Worm (Caenorhabditis elegans) whole organism, L2 larva: ENCODE measurements around the gene mltn-10.

Source experiments
- C34F6.9 ChIP-seq: fragments of 150-350 bp; optimal IDR thresholded peaks from 2 replicates; lab custom pipeline; 2014; ENCODE audit warnings: missing biosample characterization, missing genetic modification characterization
- F13H6.1 ChIP-seq: sonication (generic microtip); optimal IDR thresholded peaks from 2 replicates; lab custom pipeline; 2016; ENCODE audit warnings: missing genetic modification characterization, missing compliant biosample characterization
- R02D3.7 ChIP-seq: fragments of 150-350 bp; optimal IDR thresholded peaks from 2 replicates; lab custom pipeline; 2014; ENCODE audit warnings: missing biosample characterization, missing genetic modification characterization
- ZK546.5 ChIP-seq: sonication (generic microtip); optimal IDR thresholded peaks from 2 replicates; lab custom pipeline; 2017; ENCODE audit warnings: missing biosample characterization, missing genetic modification characterization
- alr-1 ChIP-seq: fragments of 150-350 bp; optimal IDR thresholded peaks from 2 replicates; lab custom pipeline; 2014; ENCODE audit warnings: missing biosample characterization, missing genetic modification characterization
- blmp-1 ChIP-seq: sonication (generic microtip); optimal IDR thresholded peaks from 2 replicates; lab custom pipeline; 2017; ENCODE audit warnings: missing genetic modification characterization, mild to moderate bottlenecking, missing compliant biosample characterization, antibody characterized with exemption, moderate library complexity; ENCODE audit not compliant: insufficient read depth
- ceh-16 ChIP-seq: fragments of 150-350 bp; optimal IDR thresholded peaks from 2 replicates; lab custom pipeline; 2014; ENCODE audit warnings: missing biosample characterization, missing genetic modification characterization
- crh-2 ChIP-seq: sonication (generic microtip); optimal IDR thresholded peaks from 2 replicates; lab custom pipeline; 2017; ENCODE audit warnings: missing biosample characterization, missing genetic modification characterization
- egl-27 ChIP-seq: sonication (generic microtip); optimal IDR thresholded peaks from 3 replicates; lab custom pipeline; 2017; ENCODE audit warnings: missing biosample characterization, missing genetic modification reagents, missing genetic modification characterization
- fos-1 ChIP-seq: fragments of 150-350 bp; optimal IDR thresholded peaks from 2 replicates; lab custom pipeline; 2014; ENCODE audit warnings: missing biosample characterization, missing genetic modification characterization
- gmeb-1 ChIP-seq: fragments of 150-350 bp; optimal IDR thresholded peaks from 2 replicates; lab custom pipeline; 2014; ENCODE audit warnings: missing biosample characterization, missing genetic modification characterization
- lin-13 ChIP-seq: fragments of 150-350 bp; optimal IDR thresholded peaks from 2 replicates; lab custom pipeline; 2014; ENCODE audit warnings: missing biosample characterization, missing genetic modification reagents, missing genetic modification characterization
- lin-39 ChIP-seq: fragments of 150-350 bp; optimal IDR thresholded peaks from 2 replicates; lab custom pipeline; 2014; ENCODE audit warnings: missing biosample characterization, missing genetic modification reagents, missing genetic modification characterization
- lsy-2 ChIP-seq, 2 experiments: fragments of 150-350 bp in 1 of 2; sonication (generic microtip) in 1 of 2; optimal IDR thresholded peaks; 2 replicates each; lab custom pipeline; 2014 to 2017; ENCODE audit warnings: missing biosample characterization in 2 of 2, missing genetic modification characterization in 2 of 2
- mab-5 ChIP-seq: fragments of 150-350 bp; optimal IDR thresholded peaks from 2 replicates; lab custom pipeline; 2014; ENCODE audit warnings: missing biosample characterization, missing genetic modification characterization
- mbf-1 ChIP-seq: sonication (generic microtip); optimal IDR thresholded peaks from 2 replicates; lab custom pipeline; 2017; ENCODE audit warnings: missing biosample characterization, missing genetic modification characterization
- mdl-1 ChIP-seq, 2 experiments: fragments of 150-350 bp in 1 of 2; sonication (generic microtip) in 1 of 2; optimal IDR thresholded peaks; 2 replicates each; lab custom pipeline; 2017; ENCODE audit warnings: missing biosample characterization in 2 of 2, missing genetic modification characterization in 2 of 2
- nhr-10 ChIP-seq: sonication (generic microtip); optimal IDR thresholded peaks from 2 replicates; lab custom pipeline; 2017; ENCODE audit warnings: missing biosample characterization, missing genetic modification characterization
- nhr-11 ChIP-seq: fragments of 150-350 bp; optimal IDR thresholded peaks from 2 replicates; lab custom pipeline; 2014; ENCODE audit warnings: missing biosample characterization, missing genetic modification characterization
- nhr-12 ChIP-seq: fragments of 150-350 bp; optimal IDR thresholded peaks from 2 replicates; lab custom pipeline; 2014; ENCODE audit warnings: missing biosample characterization, missing genetic modification characterization
- nhr-21 ChIP-seq: fragments of 150-350 bp; optimal IDR thresholded peaks from 2 replicates; lab custom pipeline; 2014; ENCODE audit warnings: missing biosample characterization, missing genetic modification characterization
- nhr-23 ChIP-seq: fragments of 150-350 bp; optimal IDR thresholded peaks from 2 replicates; lab custom pipeline; 2014; ENCODE audit warnings: missing biosample characterization, missing genetic modification reagents, missing genetic modification characterization
- nhr-25 ChIP-seq: fragments of 150-350 bp; sonication (generic microtip); optimal IDR thresholded peaks from 3 replicates; lab custom pipeline; 2014; ENCODE audit warnings: missing biosample characterization, missing genetic modification characterization
- nhr-6 ChIP-seq: fragments of 150-350 bp; optimal IDR thresholded peaks from 2 replicates; lab custom pipeline; 2014; ENCODE audit warnings: missing biosample characterization, missing genetic modification characterization
- peb-1 ChIP-seq: fragments of 150-350 bp; optimal IDR thresholded peaks from 2 replicates; lab custom pipeline; 2014; ENCODE audit warnings: missing biosample characterization, missing genetic modification characterization
- skn-1 ChIP-seq: sonication (generic microtip); optimal IDR thresholded peaks from 2 replicates; lab custom pipeline; 2017; ENCODE audit warnings: missing biosample characterization, missing genetic modification characterization
- sma-3 ChIP-seq: sonication (generic microtip); optimal IDR thresholded peaks from 2 replicates; lab custom pipeline; 2016; ENCODE audit warnings: missing genetic modification reagents, missing genetic modification characterization, missing compliant biosample characterization
- sma-9 ChIP-seq, 2 experiments: fragments of 150-350 bp in 1 of 2; sonication (generic microtip) in 1 of 2; optimal IDR thresholded peaks; 2 replicates each; lab custom pipeline; 2014 to 2016; ENCODE audit warnings: missing genetic modification characterization in 2 of 2, mild to moderate bottlenecking in 1 of 2, missing biosample characterization in 1 of 2, missing compliant biosample characterization in 1 of 2, missing genetic modification reagents in 1 of 2, moderate library complexity in 1 of 2
- unc-39 ChIP-seq: fragments of 150-350 bp; optimal IDR thresholded peaks from 2 replicates; lab custom pipeline; 2014; ENCODE audit warnings: missing biosample characterization, missing genetic modification characterization
- unc-62 ChIP-seq: fragments of 150-350 bp; optimal IDR thresholded peaks from 2 replicates; lab custom pipeline; 2014; ENCODE audit warnings: missing biosample characterization, missing genetic modification reagents, missing genetic modification characterization
- ztf-1 ChIP-seq: fragments of 200-800 bp; sonication (Bioruptor generic); conservative IDR thresholded peaks from 2 replicates; pipeline ENCODE4 v1.3.6; 2022; ENCODE audit warnings: missing genetic modification characterization, missing compliant biosample characterization
- ztf-11 ChIP-seq: sonication (generic microtip); optimal IDR thresholded peaks from 2 replicates; lab custom pipeline; 2017; ENCODE audit warnings: missing biosample characterization, missing genetic modification characterization
- ztf-4 ChIP-seq: fragments of 150-350 bp; optimal IDR thresholded peaks from 2 replicates; lab custom pipeline; 2014; ENCODE audit warnings: missing biosample characterization, missing genetic modification characterization

mltn-10 gene

DNA sequence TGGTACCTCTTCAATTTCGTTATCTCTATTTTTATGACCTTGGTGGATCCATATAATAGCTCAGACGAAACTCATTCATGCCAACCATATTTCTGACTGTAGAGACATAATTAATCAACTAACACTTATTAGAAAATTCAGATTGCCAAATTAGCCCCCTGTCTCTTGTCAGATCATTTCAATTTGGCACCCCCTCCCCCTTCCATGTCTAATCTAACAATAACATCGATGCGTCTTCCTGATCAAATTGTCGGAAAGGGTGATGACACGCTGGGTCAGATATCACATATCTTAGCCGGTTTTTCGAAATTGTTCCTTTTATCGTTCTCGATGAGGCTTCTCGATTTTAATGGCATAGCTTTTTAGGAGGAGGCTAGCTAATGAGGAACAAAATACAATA, 11.6 kb upstream of the mltn-10 start:
- no peak for TF ChIP-seq ztf-11 (tag; lab: Kevin White, UChicago)
- TF ChIP-seq mbf-1 (tag; lab: Kevin White, UChicago) = no peak
- no peak for TF ChIP-seq lin-13
- no peak for TF ChIP-seq nhr-11

ce11 chrII:14615735-14616134, 7.1 kb upstream of the mltn-10 start, which contains the start of gene mltn-9:
Gene mltn-9 (plus strand): TSS chrII:14616035.
- no peak for TF ChIP-seq blmp-1 (tag; lab: Kevin White, UChicago)
- TF ChIP-seq mdl-1 (tag; optimal IDR thresholded peaks at IDR 0.05; lab: Kevin White, UChicago) = no peak
- TF ChIP-seq nhr-21 = no peak
- no peak for TF ChIP-seq ztf-11 (tag; lab: Kevin White, UChicago)
- no peak for TF ChIP-seq mab-5 (tag; lab: Kevin White, UChicago)
- TF ChIP-seq unc-62 (GFP tag; lab: Kevin White, UChicago) = no peak
- TF ChIP-seq skn-1 (tag; lab: Kevin White, UChicago) = no peak
- TF ChIP-seq peb-1 (tag; lab: Kevin White, UChicago) = no peak
- TF ChIP-seq egl-27 (tag; lab: Kevin White, UChicago) = no peak
- TF ChIP-seq R02D3.7 (tag; lab: Kevin White, UChicago) = no peak
- TF ChIP-seq nhr-10 (tag; lab: Kevin White, UChicago) = no peak

DNA sequence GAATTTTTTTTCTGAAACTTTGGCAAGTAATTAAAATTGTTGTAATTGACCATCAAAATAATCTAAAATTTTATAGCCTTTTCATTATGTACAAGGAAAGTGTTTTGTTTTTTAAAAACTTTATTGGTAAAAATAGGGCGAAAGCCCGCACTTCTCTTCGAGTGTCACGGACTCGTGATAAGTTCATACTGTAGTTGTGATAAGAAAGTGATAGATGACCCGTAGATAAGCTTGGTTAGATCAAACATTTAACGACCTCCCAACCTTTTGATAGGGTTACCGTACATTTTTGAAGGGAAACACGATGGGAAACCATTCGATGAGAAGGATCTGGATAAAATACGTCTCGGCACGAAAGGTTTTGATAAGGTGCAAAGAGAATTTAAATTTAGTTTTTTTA, 6.5 kb upstream of the mltn-10 start:
- TF ChIP-seq lin-13 = no peak
- no peak for TF ChIP-seq crh-2 (tag; lab: Kevin White, UChicago)
- peak in 1 of 2 experiments; percentile 52 for TF ChIP-seq lsy-2 (tag; optimal IDR thresholded peaks at IDR 0.05; lab: Kevin White, UChicago)
- no peak for TF ChIP-seq lin-39
- TF ChIP-seq nhr-25 = peak; percentile 27
- TF ChIP-seq blmp-1 (tag; lab: Kevin White, UChicago) = peak; percentile 34
- TF ChIP-seq fos-1 (tag; lab: Kevin White, UChicago) = peak; percentile 27

DNA sequence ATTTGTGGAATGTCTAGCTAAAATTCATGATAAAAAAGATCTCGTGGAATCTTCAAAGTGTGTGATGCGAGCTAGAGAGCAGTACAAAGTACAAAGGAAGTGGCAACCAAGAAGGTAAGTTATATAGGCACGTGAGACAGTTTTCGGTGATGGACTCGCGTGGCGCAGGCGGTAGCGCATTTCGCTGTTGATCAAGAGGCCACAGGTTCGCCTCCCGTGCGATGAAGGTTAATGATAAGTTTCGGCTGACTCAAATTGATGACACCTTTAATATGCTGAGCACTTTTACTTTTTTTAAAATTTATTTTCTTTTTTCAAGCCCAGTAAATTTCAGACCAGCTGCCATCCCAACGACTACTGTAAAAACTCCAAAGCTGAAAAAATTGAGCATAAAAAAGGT, 5.9 kb upstream of the mltn-10 start:
- TF ChIP-seq nhr-23 (tag; lab: Kevin White, UChicago) (no peak), gmeb-1 (tag; lab: Kevin White, UChicago) (peak; percentile 43), sma-9 (GFP tag; optimal IDR thresholded peaks at IDR 0.05; lab: Kevin White, UChicago) (peak; percentile 50), sma-9 (tag; optimal IDR thresholded peaks at IDR 0.05; lab: Kevin White, UChicago) (no peak), nhr-21 (peak; percentile 18), sma-3 (GFP tag; lab: Kevin White, UChicago) (peak; percentile 29), fos-1 (tag; lab: Kevin White, UChicago) (peak; percentile 62)

- TF ChIP-seq nhr-6 = no peak
- no peak for TF ChIP-seq ZK546.5 (tag; lab: Kevin White, UChicago)
- no peak for TF ChIP-seq lin-39
- no peak for TF ChIP-seq F13H6.1 (tag; lab: Kevin White, UChicago)
- TF ChIP-seq nhr-23 (tag; lab: Kevin White, UChicago) = no peak
- TF ChIP-seq nhr-12 (tag; lab: Kevin White, UChicago) = no peak
- TF ChIP-seq nhr-25 = no peak
- no peak for TF ChIP-seq unc-39 (tag; lab: Kevin White, UChicago)
- no peak for TF ChIP-seq lsy-2 (tag; optimal IDR thresholded peaks at IDR 0.05; lab: Kevin White, UChicago)
- TF ChIP-seq R02D3.7 (tag; lab: Kevin White, UChicago) = no peak
- no peak for TF ChIP-seq ztf-4 (tag; lab: Kevin White, UChicago)
- no peak for TF ChIP-seq mbf-1 (tag; lab: Kevin White, UChicago)
- no peak for TF ChIP-seq ztf-11 (tag; lab: Kevin White, UChicago)
- TF ChIP-seq skn-1 (tag; lab: Kevin White, UChicago) = no peak
- no peak for TF ChIP-seq unc-62 (GFP tag; lab: Kevin White, UChicago)
- no peak for TF ChIP-seq crh-2 (tag; lab: Kevin White, UChicago)
- TF ChIP-seq nhr-11 = no peak
- no peak for TF ChIP-seq alr-1 (tag; lab: Kevin White, UChicago)
Measured at ce11 chrII:14618158-14618557, 4.7 kb upstream of the mltn-10 start.

- peak; percentile 1 for TF ChIP-seq nhr-21
- TF ChIP-seq ztf-4 (tag; lab: Kevin White, UChicago) = no peak
- TF ChIP-seq fos-1 (tag; lab: Kevin White, UChicago) = no peak
- TF ChIP-seq C34F6.9 (tag; lab: Kevin White, UChicago) = no peak
- TF ChIP-seq egl-27 (tag; lab: Kevin White, UChicago) = no peak
- TF ChIP-seq ztf-1 = no peak
- TF ChIP-seq sma-3 (GFP tag; lab: Kevin White, UChicago) = peak; percentile 1
- no peak for TF ChIP-seq alr-1 (tag; lab: Kevin White, UChicago)
- TF ChIP-seq nhr-12 (tag; lab: Kevin White, UChicago) = no peak
- no peak for TF ChIP-seq skn-1 (tag; lab: Kevin White, UChicago)
- no peak for TF ChIP-seq gmeb-1 (tag; lab: Kevin White, UChicago)
- no peak for TF ChIP-seq ceh-16 (tag; lab: Kevin White, UChicago)
- TF ChIP-seq nhr-11 = no peak
Measured at ce11 chrII:14618764-14619163, 4.1 kb upstream of the mltn-10 start.
